Worm (Caenorhabditis elegans): ENCODE data around the gene C53D6.6.

DNA sequence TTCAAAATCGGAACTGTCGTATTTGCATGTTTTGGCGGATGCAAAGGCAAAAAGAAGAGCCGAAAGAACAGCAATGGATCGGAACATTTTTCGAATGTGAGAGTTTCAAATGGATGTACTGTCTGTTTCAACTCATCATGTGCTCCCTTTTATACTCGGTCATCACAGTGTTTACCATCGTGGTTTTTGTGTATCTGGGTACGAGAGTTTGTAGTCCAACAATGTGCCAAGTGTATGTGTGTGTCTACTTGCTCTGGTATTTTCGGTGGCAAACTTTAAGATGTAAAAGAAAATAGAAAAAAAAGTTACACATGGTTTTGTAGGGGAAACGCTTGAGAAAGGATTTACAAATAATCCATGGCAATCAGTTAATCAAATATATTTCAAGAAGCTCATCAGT, 10.8 kb upstream of the C53D6.6 start, which contains the start of gene Y73F4A.2:
- no peak for TF ChIP-seq him-1 (tag; optimal IDR thresholded peaks at IDR 0.05)
- no peak for TF ChIP-seq dao-5 (tag; optimal IDR thresholded peaks at IDR 0.05)

Data from whole organism, L4/young adult.